Worm (Caenorhabditis elegans) whole organism, mixed stage, embryonic: Measurements from ENCODE around the gene sox-2.

Source experiments
- M03D4.4 ChIP-seq: sonication (generic microtip); optimal IDR thresholded peaks from 2 replicates; lab custom pipeline; 2017; ENCODE audit warnings: mild to moderate bottlenecking, missing genetic modification characterization, missing compliant biosample characterization
- bed-3 ChIP-seq: fragments of 200-800 bp; sonication (Bioruptor generic); optimal IDR thresholded peaks from 3 replicates; lab custom pipeline; 2018; ENCODE audit warnings: mild to moderate bottlenecking, missing genetic modification characterization, moderate library complexity, missing compliant biosample characterization
- ceh-39 ChIP-seq: fragments of 150-350 bp; optimal IDR thresholded peaks from 2 replicates; lab custom pipeline; 2014; ENCODE audit warnings: missing biosample characterization, missing genetic modification characterization
- ceh-43 ChIP-seq: fragments of 200-800 bp; sonication (Bioruptor generic); optimal IDR thresholded peaks from 2 replicates; lab custom pipeline; 2018; ENCODE audit warnings: mild to moderate bottlenecking, missing genetic modification characterization, moderate library complexity, missing compliant biosample characterization
- ceh-83 ChIP-seq: fragments of 200-800 bp; sonication (Bioruptor generic); optimal IDR thresholded peaks from 2 replicates; lab custom pipeline; 2018; ENCODE audit warnings: mild to moderate bottlenecking, missing genetic modification characterization, missing compliant biosample characterization
- ces-1 ChIP-seq: fragments of 150-350 bp; optimal IDR thresholded peaks from 2 replicates; lab custom pipeline; 2014; ENCODE audit warnings: missing biosample characterization, missing genetic modification reagents, missing genetic modification characterization
- cnd-1 ChIP-seq: fragments of 200-800 bp; sonication (Bioruptor generic); optimal IDR thresholded peaks from 2 replicates; lab custom pipeline; 2018; ENCODE audit warnings: mild to moderate bottlenecking, missing genetic modification characterization, missing compliant biosample characterization
- drap-1 ChIP-seq: fragments of 200-800 bp; sonication (Bioruptor generic); optimal IDR thresholded peaks from 3 replicates; lab custom pipeline; 2018; ENCODE audit warnings: mild to moderate bottlenecking, missing genetic modification characterization, missing compliant biosample characterization
- elt-1 ChIP-seq: sonication (generic microtip); optimal IDR thresholded peaks from 2 replicates; lab custom pipeline; 2017; ENCODE audit warnings: missing genetic modification characterization, mild to moderate bottlenecking, missing compliant biosample characterization, antibody characterized with exemption, moderate library complexity, borderline replicate concordance; ENCODE audit not compliant: insufficient read depth
- flh-1 ChIP-seq: fragments of 200-800 bp; sonication (Bioruptor generic); optimal IDR thresholded peaks from 2 replicates; lab custom pipeline; 2018; ENCODE audit warnings: mild to moderate bottlenecking, missing genetic modification characterization, moderate library complexity, missing compliant biosample characterization
- ham-2 ChIP-seq: fragments of 200-800 bp; sonication (Bioruptor generic); optimal IDR thresholded peaks from 2 replicates; lab custom pipeline; 2018; ENCODE audit warnings: mild to moderate bottlenecking, missing genetic modification characterization, missing compliant biosample characterization
- hlh-1 ChIP-seq: fragments of 150-350 bp; optimal IDR thresholded peaks from 2 replicates; lab custom pipeline; 2014; ENCODE audit warnings: missing biosample characterization, missing genetic modification reagents, missing genetic modification characterization
- lin-13 ChIP-seq: fragments of 150-350 bp; optimal IDR thresholded peaks from 2 replicates; lab custom pipeline; 2014; ENCODE audit warnings: missing biosample characterization, missing genetic modification characterization
- lin-32 ChIP-seq: fragments of 200-800 bp; sonication (Bioruptor generic); optimal IDR thresholded peaks from 2 replicates; lab custom pipeline; 2018; ENCODE audit warnings: mild to moderate bottlenecking, missing genetic modification characterization, missing compliant biosample characterization
- mab-5 ChIP-seq: fragments of 150-350 bp; optimal IDR thresholded peaks from 2 replicates; lab custom pipeline; 2014; ENCODE audit warnings: missing biosample characterization, missing genetic modification characterization
- mep-1 ChIP-seq: fragments of 150-350 bp; optimal IDR thresholded peaks from 2 replicates; lab custom pipeline; 2017; ENCODE audit warnings: missing biosample characterization, missing genetic modification reagents, missing genetic modification characterization, inconsistent platforms
- mls-2 ChIP-seq: sonication (generic microtip); optimal IDR thresholded peaks from 2 replicates; lab custom pipeline; 2016; ENCODE audit warnings: mild to moderate bottlenecking, missing genetic modification characterization, moderate library complexity, missing compliant biosample characterization
- nhr-12 ChIP-seq: fragments of 150-350 bp; optimal IDR thresholded peaks from 2 replicates; lab custom pipeline; 2014; ENCODE audit warnings: missing biosample characterization, missing genetic modification characterization
- nhr-2 ChIP-seq: fragments of 150-350 bp; optimal IDR thresholded peaks from 2 replicates; lab custom pipeline; 2014; ENCODE audit warnings: missing biosample characterization, missing genetic modification characterization
- nhr-76 ChIP-seq: sonication (generic microtip); optimal IDR thresholded peaks from 2 replicates; lab custom pipeline; 2017; ENCODE audit warnings: missing biosample characterization, missing genetic modification characterization
- pha-4 ChIP-seq: fragments of 150-350 bp; optimal IDR thresholded peaks from 2 replicates; lab custom pipeline; 2018; ENCODE audit warnings: missing biosample characterization, missing genetic modification reagents, missing genetic modification characterization
- snpc-4 ChIP-seq: fragments of 150-350 bp; optimal IDR thresholded peaks from 2 replicates; lab custom pipeline; 2014; ENCODE audit warnings: missing biosample characterization, missing genetic modification characterization
- sptf-1 ChIP-seq: sonication (generic microtip); optimal IDR thresholded peaks from 2 replicates; lab custom pipeline; 2017; ENCODE audit warnings: mild to moderate bottlenecking, missing genetic modification characterization, moderate library complexity, missing compliant biosample characterization
- tbx-8 ChIP-seq: fragments of 200-800 bp; sonication (Bioruptor generic); optimal IDR thresholded peaks from 2 replicates; lab custom pipeline; 2018; ENCODE audit warnings: mild to moderate bottlenecking, missing genetic modification characterization, moderate library complexity, missing compliant biosample characterization
- unc-39 ChIP-seq: fragments of 150-350 bp; optimal IDR thresholded peaks from 2 replicates; lab custom pipeline; 2014; ENCODE audit warnings: missing biosample characterization, missing genetic modification characterization
- unc-62 ChIP-seq: fragments of 150-350 bp; optimal IDR thresholded peaks from 2 replicates; lab custom pipeline; 2014; ENCODE audit warnings: missing biosample characterization, missing genetic modification reagents, missing genetic modification characterization
- zip-8 ChIP-seq: fragments of 150-350 bp; optimal IDR thresholded peaks from 2 replicates; lab custom pipeline; 2014; ENCODE audit warnings: missing biosample characterization, missing genetic modification characterization
- ztf-11 ChIP-seq: fragments of 150-350 bp; optimal IDR thresholded peaks from 2 replicates; lab custom pipeline; 2014; ENCODE audit warnings: missing biosample characterization, missing genetic modification characterization

The sox-2 gene

ce11 chrX:7446485-7446884, 17.1 kb downstream of the sox-2 start:
- TF ChIP-seq elt-1 (tag; lab: Kevin White, UChicago): no peak
- no peak for TF ChIP-seq ces-1 (GFP tag; lab: Kevin White, UChicago)

ce11 chrX:7445734-7446133, 17.8 kb downstream of the sox-2 start:
- TF ChIP-seq unc-39 (no peak), drap-1 (GFP tag; lab: Kevin White, UChicago) (no peak), elt-1 (tag; lab: Kevin White, UChicago) (no peak), flh-1 (GFP tag; lab: Kevin White, UChicago) (no peak), cnd-1 (tag; lab: Kevin White, UChicago) (no peak), ceh-39 (tag; lab: Kevin White, UChicago) (no peak), bed-3 (GFP tag; lab: Kevin White, UChicago) (no peak), tbx-8 (GFP tag; lab: Kevin White, UChicago) (no peak), ztf-11 (tag; lab: Kevin White, UChicago) (no peak), unc-62 (no peak), ceh-83 (GFP tag; lab: Kevin White, UChicago) (no peak), M03D4.4 (tag; lab: Kevin White, UChicago) (no peak), ham-2 (no peak), mab-5 (tag; lab: Kevin White, UChicago) (no peak), lin-32 (GFP tag; lab: Kevin White, UChicago) (no peak)

- TF ChIP-seq ham-2 (no peak), unc-62 (peak; percentile 0), bed-3 (GFP tag; lab: Kevin White, UChicago) (no peak), hlh-1 (tag; lab: Kevin White, UChicago) (peak; percentile 50), nhr-2 (tag; lab: Kevin White, UChicago) (no peak), mls-2 (peak; percentile 13), zip-8 (no peak)
These were observed 21.1 kb downstream of the sox-2 start, which contains the start of gene acl-12 for ce11 chrX:7442477-7442876. Gene acl-12 (minus strand): TSS chrX:7442577.

- TF ChIP-seq M03D4.4 (tag; lab: Kevin White, UChicago) (no peak), hlh-1 (tag; lab: Kevin White, UChicago) (no peak), drap-1 (GFP tag; lab: Kevin White, UChicago) (no peak), mep-1 (tag; lab: Kevin White, UChicago) (no peak), ceh-43 (GFP tag; lab: Kevin White, UChicago) (no peak), ztf-11 (tag; lab: Kevin White, UChicago) (no peak), sptf-1 (tag; lab: Kevin White, UChicago) (no peak), nhr-12 (tag; lab: Kevin White, UChicago) (no peak), mls-2 (no peak), cnd-1 (tag; lab: Kevin White, UChicago) (no peak), ceh-83 (GFP tag; lab: Kevin White, UChicago) (no peak), snpc-4 (tag; lab: Kevin White, UChicago) (no peak), lin-13 (tag; lab: Kevin White, UChicago) (no peak), mab-5 (tag; lab: Kevin White, UChicago) (no peak), nhr-76 (no peak), pha-4 (no peak), bed-3 (GFP tag; lab: Kevin White, UChicago) (no peak), ceh-39 (tag; lab: Kevin White, UChicago) (no peak)
These were observed 23.4 kb downstream of the sox-2 start for ce11 chrX:7440102-7440501.

ce11 chrX:7437949-7438348, 25.6 kb downstream of the sox-2 start, which contains the start of gene C01C10.2:
Gene C01C10.2 (minus strand): TSS chrX:7438118.
- no peak for TF ChIP-seq ceh-43 (GFP tag; lab: Kevin White, UChicago)
- no peak for TF ChIP-seq ceh-83 (GFP tag; lab: Kevin White, UChicago)
- peak; percentile 21 for TF ChIP-seq ces-1 (GFP tag; lab: Kevin White, UChicago)
- TF ChIP-seq mls-2: no peak
- TF ChIP-seq cnd-1 (tag; lab: Kevin White, UChicago): no peak
- no peak for TF ChIP-seq nhr-2 (tag; lab: Kevin White, UChicago)

- TF ChIP-seq cnd-1 (tag; lab: Kevin White, UChicago) (no peak), M03D4.4 (tag; lab: Kevin White, UChicago) (no peak)
These were observed 26.6 kb downstream of the sox-2 start for ce11 chrX:7436912-7437311.
